Fruit fly (Drosophila melanogaster) whole organism, embryonic: ENCODE measurements around the gene Smox.

Source experiments
- Adf1 ChIP-seq: fragments of 200-800 bp; sonication (Bioruptor generic); IDR thresholded peaks from 2 replicates; pipeline ENCODE4 v1.3.6; 2022; ENCODE audit warnings: missing biosample characterization, missing genetic modification characterization
- Aef1 ChIP-seq: fragments of 200-800 bp; sonication (Bioruptor generic); IDR thresholded peaks from 3 replicates; pipeline ENCODE4 v1.3.6; 2022; ENCODE audit warnings: missing biosample characterization, missing genetic modification characterization
- Antp ChIP-seq: fragments of 200-800 bp; sonication (Bioruptor generic); optimal IDR thresholded peaks from 3 replicates; lab custom pipeline; 2016; ENCODE audit warnings: missing biosample characterization, missing genetic modification characterization
- Atf-2 ChIP-seq: fragments of 200-800 bp; sonication (Bioruptor generic); optimal IDR thresholded peaks from 2 replicates; lab custom pipeline; 2016; ENCODE audit warnings: missing biosample characterization, missing genetic modification characterization
- Bgb ChIP-seq: fragments of 200-800 bp; sonication (Bioruptor generic); IDR thresholded peaks from 2 replicates; pipeline ENCODE4 v1.3.6; 2022; ENCODE audit warnings: missing biosample characterization, missing genetic modification characterization; ENCODE audit not compliant: partially characterized antibody
- BtbVII ChIP-seq: fragments of 200-800 bp; sonication (Bioruptor generic); optimal IDR thresholded peaks from 3 replicates; lab custom pipeline; 2017; ENCODE audit warnings: missing biosample characterization, mild to moderate bottlenecking, missing genetic modification characterization
- CG10274 ChIP-seq: fragments of 200-800 bp; sonication (Bioruptor generic); optimal IDR thresholded peaks from 3 replicates; lab custom pipeline; 2017; ENCODE audit warnings: missing biosample characterization, mild to moderate bottlenecking, missing genetic modification characterization
- CG12071 ChIP-seq: fragments of 200-800 bp; sonication (Bioruptor generic); optimal IDR thresholded peaks from 3 replicates; lab custom pipeline; 2018; ENCODE audit warnings: missing biosample characterization, mild to moderate bottlenecking, missing genetic modification characterization
- CG12391 ChIP-seq: fragments of 200-800 bp; sonication (Bioruptor generic); optimal IDR thresholded peaks from 3 replicates; lab custom pipeline; 2018; ENCODE audit warnings: missing biosample characterization, mild to moderate bottlenecking, missing genetic modification characterization, moderate library complexity
- CG13894 ChIP-seq: fragments of 200-800 bp; sonication (Bioruptor generic); optimal IDR thresholded peaks from 3 replicates; lab custom pipeline; 2018; ENCODE audit warnings: missing biosample characterization, mild to moderate bottlenecking, missing genetic modification characterization, moderate library complexity
- CG16779 ChIP-seq: fragments of 200-800 bp; sonication (Bioruptor generic); IDR thresholded peaks from 2 replicates; pipeline ENCODE4 v1.3.6; 2022; ENCODE audit warnings: missing biosample characterization, missing genetic modification characterization
- CG16813 ChIP-seq: fragments of 200-800 bp; sonication (Bioruptor generic); IDR thresholded peaks from 3 replicates; pipeline ENCODE4 v1.3.6; 2022; ENCODE audit warnings: missing biosample characterization, missing genetic modification characterization; ENCODE audit not compliant: partially characterized antibody
- CG18599 ChIP-seq: fragments of 200-800 bp; sonication (Bioruptor generic); optimal IDR thresholded peaks from 3 replicates; lab custom pipeline; 2017; ENCODE audit warnings: missing biosample characterization, missing genetic modification characterization, mild to moderate bottlenecking, moderate library complexity, missing genetic modification reagents
- CG31388 ChIP-seq: fragments of 200-800 bp; sonication (Bioruptor generic); optimal IDR thresholded peaks from 2 replicates; lab custom pipeline; 2016; ENCODE audit warnings: missing biosample characterization, missing genetic modification characterization
- CG32532 ChIP-seq: fragments of 200-800 bp; sonication (Bioruptor generic); IDR thresholded peaks from 2 replicates; pipeline ENCODE4 v1.3.6; 2022; ENCODE audit warnings: missing biosample characterization, missing genetic modification characterization
- CG6654 ChIP-seq: fragments of 200-800 bp; sonication (Bioruptor generic); optimal IDR thresholded peaks from 2 replicates; lab custom pipeline; 2017; ENCODE audit warnings: missing biosample characterization, mild to moderate bottlenecking, missing genetic modification characterization
- CG7745 ChIP-seq: fragments of 200-800 bp; sonication (Bioruptor generic); optimal IDR thresholded peaks from 2 replicates; lab custom pipeline; 2018; ENCODE audit warnings: missing biosample characterization, mild to moderate bottlenecking, missing genetic modification characterization, moderate library complexity
- D19A ChIP-seq: fragments of 200-800 bp; optimal IDR thresholded peaks from 3 replicates; lab custom pipeline; 2019; ENCODE audit warnings: missing biosample characterization, mild to moderate bottlenecking, missing genetic modification characterization, moderate library complexity
- Dip3 ChIP-seq: fragments of 200-800 bp; sonication (Bioruptor generic); optimal IDR thresholded peaks from 3 replicates; lab custom pipeline; 2016; ENCODE audit warnings: missing biosample characterization, missing genetic modification characterization
- Drgx ChIP-seq: fragments of 200-800 bp; sonication (Bioruptor generic); IDR thresholded peaks from 2 replicates; pipeline ENCODE4 v1.3.6; 2022; ENCODE audit warnings: missing biosample characterization, missing genetic modification characterization
- HLHmδ ChIP-seq: fragments of 200-800 bp; sonication (Bioruptor generic); optimal IDR thresholded peaks from 2 replicates; lab custom pipeline; 2018; ENCODE audit warnings: missing biosample characterization, mild to moderate bottlenecking, missing genetic modification characterization, moderate library complexity
- MBD-R2 ChIP-seq: fragments of 200-800 bp; sonication (Bioruptor generic); IDR thresholded peaks from 2 replicates; pipeline ENCODE4 v1.3.6; 2022; ENCODE audit warnings: missing biosample characterization, missing genetic modification characterization
- Med ChIP-seq: fragments of 200-800 bp; sonication (Bioruptor generic); peaks from one replicate; lab custom pipeline; 2016; ENCODE audit warnings: missing biosample characterization, missing genetic modification characterization, mild to moderate bottlenecking, inconsistent platforms, moderate library complexity
- NfI ChIP-seq: fragments of 200-800 bp; sonication (Bioruptor generic); optimal IDR thresholded peaks from 3 replicates; lab custom pipeline; 2018; ENCODE audit warnings: missing biosample characterization, mild to moderate bottlenecking, missing genetic modification characterization, moderate library complexity
- Optix ChIP-seq: fragments of 200-800 bp; sonication (Bioruptor generic); IDR thresholded peaks from 3 replicates; pipeline ENCODE4 v1.3.6; 2022; ENCODE audit warnings: missing biosample characterization, missing genetic modification characterization
- amos ChIP-seq: fragments of 200-800 bp; sonication (Bioruptor generic); IDR thresholded peaks from 2 replicates; pipeline ENCODE4 v1.3.6; 2022; ENCODE audit warnings: missing biosample characterization, missing genetic modification characterization; ENCODE audit not compliant: partially characterized antibody
- ash1 ChIP-seq: fragments of 200-800 bp; sonication (Bioruptor generic); optimal IDR thresholded peaks from 2 replicates; lab custom pipeline; 2018; ENCODE audit warnings: missing biosample characterization, mild to moderate bottlenecking, missing genetic modification characterization
- bbx ChIP-seq: fragments of 200-800 bp; sonication (Bioruptor generic); IDR thresholded peaks from 2 replicates; pipeline ENCODE4 v1.3.6; 2022; ENCODE audit warnings: missing biosample characterization, missing genetic modification characterization; ENCODE audit not compliant: partially characterized antibody
- cad ChIP-seq: fragments of >200 bp; optimal IDR thresholded peaks from 2 replicates; lab custom pipeline; 2017; ENCODE audit warnings: missing biosample characterization, missing genetic modification characterization
- ci ChIP-seq: fragments of 200-800 bp; sonication (Bioruptor generic); IDR thresholded peaks from 3 replicates; pipeline ENCODE4 v1.3.6; 2022; ENCODE audit warnings: missing biosample characterization, missing genetic modification characterization
- corto ChIP-seq: fragments of 200-800 bp; sonication (Bioruptor generic); optimal IDR thresholded peaks from 2 replicates; lab custom pipeline; 2016; ENCODE audit warnings: missing biosample characterization, mild to moderate bottlenecking, missing genetic modification characterization, moderate library complexity
- crol ChIP-seq: fragments of 200-800 bp; sonication (Bioruptor generic); IDR thresholded peaks from 2 replicates; pipeline ENCODE4 v1.3.6; 2022; ENCODE audit warnings: missing biosample characterization, missing genetic modification characterization
- dimm ChIP-seq: fragments of 200-800 bp; sonication (Bioruptor generic); IDR thresholded peaks from 2 replicates; pipeline ENCODE4 v1.3.6; 2022; ENCODE audit warnings: missing biosample characterization, missing genetic modification characterization
- fd102C ChIP-seq: fragments of 200-800 bp; sonication (Bioruptor generic); optimal IDR thresholded peaks from 2 replicates; lab custom pipeline; 2018; ENCODE audit warnings: missing biosample characterization, mild to moderate bottlenecking, missing genetic modification characterization, moderate library complexity
- fd96Cb ChIP-seq: fragments of 200-800 bp; sonication (Bioruptor generic); optimal IDR thresholded peaks from 2 replicates; lab custom pipeline; 2018; ENCODE audit warnings: missing biosample characterization, mild to moderate bottlenecking, missing genetic modification characterization, moderate library complexity
- gcm ChIP-seq: fragments of 200-800 bp; sonication (Bioruptor generic); optimal IDR thresholded peaks from 2 replicates; lab custom pipeline; 2019; ENCODE audit warnings: missing biosample characterization, mild to moderate bottlenecking, missing genetic modification characterization, moderate library complexity
- ham ChIP-seq: fragments of 200-800 bp; sonication (Bioruptor generic); IDR thresholded peaks from 2 replicates; pipeline ENCODE4 v1.3.6; 2022; ENCODE audit warnings: missing biosample characterization, missing genetic modification characterization
- lab ChIP-seq: fragments of 200-800 bp; sonication (Bioruptor generic); optimal IDR thresholded peaks from 3 replicates; lab custom pipeline; 2017; ENCODE audit warnings: missing biosample characterization, missing genetic modification characterization, mild to moderate bottlenecking, moderate library complexity, missing genetic modification reagents
- pfk ChIP-seq: fragments of 200-800 bp; sonication (Bioruptor generic); optimal IDR thresholded peaks from 2 replicates; lab custom pipeline; 2018; ENCODE audit warnings: missing biosample characterization, mild to moderate bottlenecking, missing genetic modification characterization, moderate library complexity
- pzg ChIP-seq: fragments of 200-800 bp; sonication (Bioruptor generic); optimal IDR thresholded peaks from 3 replicates; lab custom pipeline; 2018; ENCODE audit warnings: missing biosample characterization, mild to moderate bottlenecking, missing genetic modification characterization, moderate library complexity
- row ChIP-seq: fragments of 200-800 bp; sonication (Bioruptor generic); IDR thresholded peaks from 3 replicates; pipeline ENCODE4 v1.3.6; 2022; ENCODE audit warnings: missing biosample characterization, missing genetic modification characterization
- sens ChIP-seq: fragments of 200-800 bp; sonication (Bioruptor generic); peaks from one replicate; lab custom pipeline; 2016; ENCODE audit warnings: missing biosample characterization, missing genetic modification characterization
- sob ChIP-seq: fragments of 200-800 bp; sonication (Bioruptor generic); IDR thresholded peaks from 2 replicates; pipeline ENCODE4 v1.3.6; 2022; ENCODE audit warnings: missing biosample characterization, missing genetic modification characterization
- sr ChIP-seq: fragments of 200-800 bp; sonication (Bioruptor generic); IDR thresholded peaks from 3 replicates; pipeline ENCODE4 v1.3.6; 2022; ENCODE audit warnings: missing biosample characterization, missing genetic modification characterization
- ttk ChIP-seq: fragments of 200-800 bp; sonication (Bioruptor generic); IDR thresholded peaks from 2 replicates; pipeline ENCODE4 v2.1.2; 2022; ENCODE audit warnings: missing biosample characterization, missing genetic modification characterization
- tup ChIP-seq: fragments of 200-800 bp; sonication (Bioruptor generic); optimal IDR thresholded peaks from 2 replicates; lab custom pipeline; 2016; ENCODE audit warnings: missing biosample characterization, mild to moderate bottlenecking, missing genetic modification characterization, moderate library complexity
- zfh1 ChIP-seq: fragments of 200-800 bp; sonication (Bioruptor generic); IDR thresholded peaks from 3 replicates; pipeline ENCODE4 v1.3.6; 2022; ENCODE audit warnings: missing biosample characterization, missing genetic modification characterization

Smox gene

DNA sequence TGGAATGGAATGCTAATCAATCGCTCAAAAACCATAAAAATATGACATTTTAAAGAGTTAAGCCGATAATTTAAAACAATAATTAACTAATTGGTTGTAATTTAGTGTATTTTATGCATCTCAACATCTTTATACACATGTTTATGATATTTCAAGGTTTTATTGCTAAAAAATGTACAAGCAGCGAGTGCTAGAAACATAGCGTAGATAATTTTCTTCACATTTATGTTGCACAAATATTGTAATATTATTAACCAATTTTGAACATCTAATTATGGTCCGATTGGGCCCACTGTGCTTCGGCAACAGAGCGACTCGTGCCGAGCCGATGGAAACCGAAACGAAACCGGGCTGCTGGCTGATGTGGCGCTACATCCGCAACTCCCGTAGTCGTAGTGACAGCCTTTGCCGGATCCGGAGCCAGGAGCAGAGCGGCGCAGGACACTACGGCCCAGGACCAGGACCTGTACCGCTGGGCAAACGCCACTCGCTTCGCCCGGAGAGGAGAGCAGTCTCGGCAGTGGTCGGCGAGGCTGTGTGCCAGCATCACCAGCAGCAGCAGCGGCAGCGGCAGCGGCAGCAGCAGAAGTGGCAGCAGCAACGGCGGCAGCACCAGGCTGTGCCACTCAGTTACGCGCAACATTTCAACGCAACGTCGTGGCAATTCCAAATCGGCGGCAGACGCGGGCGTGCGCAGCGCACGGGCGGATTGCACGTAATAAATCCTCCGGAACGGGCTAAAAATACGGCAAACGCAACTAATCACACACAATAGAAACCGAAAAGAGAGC lies 36.3 kb upstream of the Smox start, which contains the start of gene sdt (continued):
- no peak for TF ChIP-seq CG16813
- peak; percentile 90 for TF ChIP-seq Adf1 (GFP tag; lab: Robert Waterston, UW)
- peak; percentile 11 for TF ChIP-seq fd96Cb (tag; lab: Kevin White, UChicago)
- TF ChIP-seq CG12391 = peak; percentile 10
- TF ChIP-seq zfh1 (GFP tag; lab: Robert Waterston, UW) = no peak
- TF ChIP-seq bbx (GFP tag; lab: Robert Waterston, UW) = no peak
- peak; percentile 4 for TF ChIP-seq NfI
- peak; percentile 21 for TF ChIP-seq CG18599 (GFP tag; lab: Kevin White, UChicago)

DNA sequence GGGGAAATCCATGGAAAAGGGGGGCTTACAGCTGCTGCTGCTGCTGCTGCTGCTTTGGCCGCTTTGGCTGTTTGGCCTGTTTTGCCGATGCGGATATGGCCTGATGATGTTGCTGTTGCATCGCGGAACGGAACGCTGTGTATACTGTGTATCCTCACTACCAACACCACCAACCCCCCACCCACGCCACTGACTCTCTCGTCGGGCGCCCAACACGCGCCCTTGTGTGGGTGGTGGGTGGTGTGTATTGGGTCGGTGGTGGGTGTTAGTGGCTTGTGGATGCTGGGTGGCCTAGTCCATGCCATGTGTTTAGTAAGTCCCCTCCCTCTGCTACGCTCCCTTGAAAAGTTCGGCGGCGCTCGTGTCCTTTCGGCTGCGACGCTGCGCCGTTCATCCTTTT lies 35.7 kb upstream of the Smox start:
- TF ChIP-seq dimm = no peak
- peak; percentile 29 for TF ChIP-seq CG12071 (GFP tag; lab: Kevin White, UChicago)
- 0 out of 2 replicates have a peak, but pooled peaks have one; percentile 16 for TF ChIP-seq Drgx
- TF ChIP-seq sob (GFP tag; lab: Robert Waterston, UW) = 0 out of 2 replicates have a peak, but pooled peaks have one; percentile 30
- peak; percentile 19 for TF ChIP-seq CG13894 (tag; lab: Kevin White, UChicago)
- no peak for TF ChIP-seq CG7745
- TF ChIP-seq sens = peak; percentile 7
- peak; percentile 52; the same call in 2 of the 3 replicates for TF ChIP-seq ci (GFP tag; lab: Robert Waterston, UW)
- TF ChIP-seq CG6654 = no peak
- TF ChIP-seq crol (GFP tag; lab: Robert Waterston, UW) = peak; percentile 45; the same call in 1 of the 2 replicates
- TF ChIP-seq Dip3 (GFP tag; lab: Kevin White, UChicago) = no peak
- 0 out of 3 replicates have a peak, but pooled peaks have one; percentile 18 for TF ChIP-seq zfh1 (GFP tag; lab: Robert Waterston, UW)
- TF ChIP-seq pzg = peak; percentile 4
- TF ChIP-seq CG32532 = peak; percentile 20; the same call in 1 of the 2 replicates
- peak; percentile 22; the same call in 1 of the 2 replicates for TF ChIP-seq MBD-R2 (GFP tag; lab: Robert Waterston, UW)
- 0 out of 3 replicates have a peak, but pooled peaks have one; percentile 51 for TF ChIP-seq sr (GFP tag; lab: Robert Waterston, UW)
- TF ChIP-seq gcm = no peak
- no peak for TF ChIP-seq BtbVII (GFP tag; lab: Kevin White, UChicago)
- TF ChIP-seq Adf1 (GFP tag; lab: Robert Waterston, UW) = peak; percentile 77
- peak; percentile 38; the same call in 1 of the 2 replicates for TF ChIP-seq Bgb
- TF ChIP-seq cad (GFP tag; lab: Kevin White, UChicago) = no peak
- TF ChIP-seq D19A = no peak
- TF ChIP-seq lab (GFP tag; lab: Kevin White, UChicago) = no peak
- TF ChIP-seq pfk (GFP tag; lab: Kevin White, UChicago) = peak; percentile 19
- TF ChIP-seq Aef1 (GFP tag; lab: Robert Waterston, UW) = no peak
- no peak for TF ChIP-seq corto (GFP tag; lab: Kevin White, UChicago)
- no peak for TF ChIP-seq ttk (GFP tag; lab: Robert Waterston, UW)
- TF ChIP-seq Optix = 0 out of 3 replicates have a peak, but pooled peaks have one; percentile 20
- TF ChIP-seq CG16779 = peak; percentile 45; the same call in 1 of the 2 replicates
- no peak for TF ChIP-seq tup (GFP tag; lab: Kevin White, UChicago)
- TF ChIP-seq Med (GFP tag; lab: Kevin White, UChicago) = peak; percentile 81
- no peak for TF ChIP-seq Antp
- no peak for TF ChIP-seq fd102C (GFP tag; lab: Kevin White, UChicago)
- TF ChIP-seq row (GFP tag; lab: Robert Waterston, UW) = 0 out of 3 replicates have a peak, but pooled peaks have one; percentile 13
- no peak for TF ChIP-seq CG31388
- TF ChIP-seq amos (GFP tag; lab: Robert Waterston, UW) = peak; percentile 10; the same call in 1 of the 2 replicates
- no peak for TF ChIP-seq Atf-2 (GFP tag; lab: Kevin White, UChicago)
- no peak for TF ChIP-seq CG10274 (GFP tag; lab: Kevin White, UChicago)
- TF ChIP-seq ham = no peak
- no peak for TF ChIP-seq HLHmδ (GFP tag; lab: Kevin White, UChicago)
- no peak for TF ChIP-seq ash1 (GFP tag; lab: Kevin White, UChicago)
